Fruit fly (Drosophila melanogaster) whole organism, adult: ENCODE results near the gene Amun.

Experiments used
- CG11617 ChIP-seq: fragments of 200-800 bp; sonication (Bioruptor generic); optimal IDR thresholded peaks from 2 replicates; lab custom pipeline; 2017; ENCODE audit warnings: mild to moderate bottlenecking, missing biosample characterization, missing genetic modification reagents, missing genetic modification characterization
- CG7101 ChIP-seq: fragments of 200-800 bp; sonication (Bioruptor generic); optimal IDR thresholded peaks from 2 replicates; lab custom pipeline; 2018; ENCODE audit warnings: missing biosample characterization, mild to moderate bottlenecking, missing genetic modification characterization, moderate library complexity
- kay ChIP-seq: fragments of 200-800 bp; sonication (Bioruptor generic); peaks from one replicate; lab custom pipeline; 2016; ENCODE audit warnings: missing biosample characterization, missing genetic modification characterization, borderline replicate concordance
- pad ChIP-seq: fragments of 200-800 bp; sonication (Bioruptor generic); optimal IDR thresholded peaks from 3 replicates; lab custom pipeline; 2017; ENCODE audit warnings: missing biosample characterization, missing genetic modification characterization, mild to moderate bottlenecking, moderate library complexity, missing genetic modification reagents

- TF ChIP-seq CG7101 (tag; lab: Kevin White, UChicago) = no peak
- no peak for TF ChIP-seq kay (GFP tag; lab: Kevin White, UChicago)
- no peak for TF ChIP-seq CG11617
- no peak for TF ChIP-seq pad (GFP tag; lab: Kevin White, UChicago)
Measured at dm6 chrX:11723946-11724345, 8.6 kb upstream of the Amun start, which contains the start of gene CG15221.
